Fruit fly (Drosophila melanogaster) whole organism, embryonic: ENCODE measurements around the gene Usp14.

Experiments
- Atf-2 ChIP-seq: fragments of 200-800 bp; sonication (Bioruptor generic); optimal IDR thresholded peaks from 2 replicates; lab custom pipeline; 2016; ENCODE audit warnings: missing biosample characterization, missing genetic modification characterization
- Bgb ChIP-seq: fragments of 200-800 bp; sonication (Bioruptor generic); IDR thresholded peaks from 2 replicates; pipeline ENCODE4 v1.3.6; 2022; ENCODE audit warnings: missing biosample characterization, missing genetic modification characterization; ENCODE audit not compliant: partially characterized antibody
- CG10274 ChIP-seq: fragments of 200-800 bp; sonication (Bioruptor generic); optimal IDR thresholded peaks from 3 replicates; lab custom pipeline; 2017; ENCODE audit warnings: missing biosample characterization, mild to moderate bottlenecking, missing genetic modification characterization
- CG10431 ChIP-seq: fragments of 200-800 bp; sonication (Bioruptor generic); optimal IDR thresholded peaks from 3 replicates; lab custom pipeline; 2018; ENCODE audit warnings: missing biosample characterization, mild to moderate bottlenecking, missing genetic modification characterization
- CG10543 ChIP-seq: fragments of 200-800 bp; sonication (Bioruptor generic); optimal IDR thresholded peaks from 3 replicates; lab custom pipeline; 2017; ENCODE audit warnings: missing biosample characterization, mild to moderate bottlenecking, missing genetic modification characterization, moderate library complexity
- CG12071 ChIP-seq: fragments of 200-800 bp; sonication (Bioruptor generic); optimal IDR thresholded peaks from 3 replicates; lab custom pipeline; 2018; ENCODE audit warnings: missing biosample characterization, mild to moderate bottlenecking, missing genetic modification characterization
- CG12219 ChIP-seq: fragments of 200-800 bp; sonication (Bioruptor generic); optimal IDR thresholded peaks from 3 replicates; lab custom pipeline; 2018; ENCODE audit warnings: missing biosample characterization, mild to moderate bottlenecking, missing genetic modification characterization
- CG12391 ChIP-seq: fragments of 200-800 bp; sonication (Bioruptor generic); optimal IDR thresholded peaks from 3 replicates; lab custom pipeline; 2018; ENCODE audit warnings: missing biosample characterization, mild to moderate bottlenecking, missing genetic modification characterization, moderate library complexity
- CG13123 ChIP-seq: fragments of 200-800 bp; sonication (Bioruptor generic); optimal IDR thresholded peaks from 2 replicates; lab custom pipeline; 2016; ENCODE audit warnings: missing biosample characterization, missing genetic modification characterization
- CG14667 ChIP-seq: fragments of 200-800 bp; sonication (Bioruptor generic); IDR thresholded peaks from 2 replicates; pipeline ENCODE4 v1.3.6; 2022; ENCODE audit warnings: missing biosample characterization, missing genetic modification characterization
- CG15073 ChIP-seq: fragments of 200-800 bp; sonication (Bioruptor generic); optimal IDR thresholded peaks from 2 replicates; lab custom pipeline; 2016; ENCODE audit warnings: missing biosample characterization, missing genetic modification characterization
- CG1602 ChIP-seq: fragments of 200-800 bp; sonication (Bioruptor generic); optimal IDR thresholded peaks from 3 replicates; lab custom pipeline; 2016; ENCODE audit warnings: missing biosample characterization, missing genetic modification characterization
- CG17612 ChIP-seq: fragments of 200-800 bp; sonication (Bioruptor generic); IDR thresholded peaks from 2 replicates; pipeline ENCODE4 v1.3.6; 2022; ENCODE audit warnings: missing biosample characterization, missing genetic modification characterization
- CG2120 ChIP-seq: fragments of 200-800 bp; sonication (Bioruptor generic); optimal IDR thresholded peaks from 3 replicates; lab custom pipeline; 2016; ENCODE audit warnings: missing biosample characterization, missing genetic modification characterization
- CG30020 ChIP-seq: fragments of 200-800 bp; optimal IDR thresholded peaks from 2 replicates; lab custom pipeline; 2019; ENCODE audit warnings: missing biosample characterization, mild to moderate bottlenecking, missing genetic modification characterization, moderate library complexity
- CG30403 ChIP-seq: fragments of 200-800 bp; sonication (Bioruptor generic); optimal IDR thresholded peaks from 3 replicates; lab custom pipeline; 2016; ENCODE audit warnings: missing biosample characterization, missing genetic modification characterization
- CG33213 ChIP-seq: fragments of 200-800 bp; sonication (Bioruptor generic); optimal IDR thresholded peaks from 3 replicates; lab custom pipeline; 2016; ENCODE audit warnings: missing biosample characterization, missing genetic modification characterization
- CG4617 ChIP-seq: fragments of 200-800 bp; sonication (Bioruptor generic); optimal IDR thresholded peaks from 3 replicates; lab custom pipeline; 2016; ENCODE audit warnings: missing biosample characterization, missing genetic modification characterization, borderline replicate concordance
- CG5180 ChIP-seq: fragments of 200-800 bp; sonication (Bioruptor generic); optimal IDR thresholded peaks from 3 replicates; lab custom pipeline; 2017; ENCODE audit warnings: missing biosample characterization, missing genetic modification characterization, mild to moderate bottlenecking, moderate library complexity, missing genetic modification reagents
- CG8388 ChIP-seq: fragments of 200-800 bp; sonication (Bioruptor generic); optimal IDR thresholded peaks from 2 replicates; lab custom pipeline; 2019; ENCODE audit warnings: missing biosample characterization, mild to moderate bottlenecking, missing genetic modification characterization, moderate library complexity
- CG9932 ChIP-seq: fragments of 200-800 bp; sonication (Bioruptor generic); IDR thresholded peaks from 2 replicates; pipeline ENCODE4 v1.3.6; 2022; ENCODE audit warnings: missing biosample characterization, missing genetic modification characterization
- CTCF ChIP-seq: fragments of 200-800 bp; sonication (Bioruptor generic); optimal IDR thresholded peaks from 2 replicates; lab custom pipeline; 2017; ENCODE audit warnings: missing biosample characterization, mild to moderate bottlenecking, missing genetic modification characterization, moderate library complexity
- CrebB ChIP-seq: fragments of 200-800 bp; sonication (Bioruptor generic); optimal IDR thresholded peaks from 3 replicates; lab custom pipeline; 2018; ENCODE audit warnings: missing biosample characterization, mild to moderate bottlenecking, missing genetic modification characterization
- Doc2 ChIP-seq: fragments of 200-800 bp; sonication (Bioruptor generic); IDR thresholded peaks from 2 replicates; pipeline ENCODE4 v1.3.6; 2022; ENCODE audit warnings: missing biosample characterization, missing genetic modification characterization
- E2f1 ChIP-seq: fragments of 200-800 bp; sonication (Bioruptor generic); IDR thresholded peaks from 2 replicates; pipeline ENCODE4 v1.3.6; 2022; ENCODE audit warnings: missing biosample characterization, missing genetic modification characterization
- Hey ChIP-seq: fragments of 200-800 bp; sonication (Bioruptor generic); optimal IDR thresholded peaks from 3 replicates; lab custom pipeline; 2018; ENCODE audit warnings: missing biosample characterization, mild to moderate bottlenecking, missing genetic modification characterization
- HmgZ ChIP-seq: fragments of 200-800 bp; sonication (Bioruptor generic); optimal IDR thresholded peaks from 2 replicates; lab custom pipeline; 2018; ENCODE audit warnings: missing biosample characterization, mild to moderate bottlenecking, missing genetic modification characterization
- Hr3 ChIP-seq: fragments of 200-800 bp; sonication (Bioruptor generic); optimal IDR thresholded peaks from 3 replicates; lab custom pipeline; 2016; ENCODE audit warnings: missing biosample characterization, missing genetic modification characterization
- Med ChIP-seq: fragments of 200-800 bp; sonication (Bioruptor generic); peaks from one replicate; lab custom pipeline; 2016; ENCODE audit warnings: missing biosample characterization, missing genetic modification characterization, mild to moderate bottlenecking, inconsistent platforms, moderate library complexity
- Mes4 ChIP-seq: fragments of 200-800 bp; sonication (Bioruptor generic); optimal IDR thresholded peaks from 2 replicates; lab custom pipeline; 2016; ENCODE audit warnings: missing biosample characterization, missing genetic modification characterization
- Nf-YC ChIP-seq: fragments of 200-800 bp; optimal IDR thresholded peaks from 3 replicates; lab custom pipeline; 2019; ENCODE audit warnings: missing biosample characterization, mild to moderate bottlenecking, missing genetic modification characterization, moderate library complexity
- Rx ChIP-seq: fragments of 200-800 bp; sonication (Bioruptor generic); IDR thresholded peaks from 2 replicates; pipeline ENCODE4 v1.3.6; 2022; ENCODE audit warnings: missing biosample characterization, missing genetic modification characterization
- Sry-δ ChIP-seq: fragments of 200-800 bp; sonication (Bioruptor generic); optimal IDR thresholded peaks from 2 replicates; lab custom pipeline; 2016; ENCODE audit warnings: missing biosample characterization, missing genetic modification characterization
- al ChIP-seq: fragments of 200-800 bp; sonication (Bioruptor generic); IDR thresholded peaks from 2 replicates; pipeline ENCODE4 v1.3.6; 2022; ENCODE audit warnings: missing biosample characterization, missing genetic modification characterization
- ase ChIP-seq: fragments of 200-800 bp; sonication (Bioruptor generic); IDR thresholded peaks from 3 replicates; pipeline ENCODE4 v1.3.6; 2022; ENCODE audit warnings: missing biosample characterization, missing genetic modification characterization
- cad ChIP-seq: fragments of >200 bp; optimal IDR thresholded peaks from 2 replicates; lab custom pipeline; 2017; ENCODE audit warnings: missing biosample characterization, missing genetic modification characterization
- cato ChIP-seq: fragments of 200-800 bp; sonication (Bioruptor generic); optimal IDR thresholded peaks from 2 replicates; lab custom pipeline; 2016; ENCODE audit warnings: missing biosample characterization, missing genetic modification characterization, borderline replicate concordance
- cwo ChIP-seq: fragments of 200-800 bp; sonication (Bioruptor generic); optimal IDR thresholded peaks from 3 replicates; lab custom pipeline; 2017; ENCODE audit warnings: missing biosample characterization, missing genetic modification characterization, mild to moderate bottlenecking, moderate library complexity, missing genetic modification reagents
- esg ChIP-seq: fragments of 200-800 bp; sonication (Bioruptor generic); conservative IDR thresholded peaks from 2 replicates; pipeline ENCODE4 v1.3.6; 2022; ENCODE audit warnings: missing biosample characterization, missing genetic modification characterization
- fd102C ChIP-seq: fragments of 200-800 bp; sonication (Bioruptor generic); optimal IDR thresholded peaks from 2 replicates; lab custom pipeline; 2018; ENCODE audit warnings: missing biosample characterization, mild to moderate bottlenecking, missing genetic modification characterization, moderate library complexity
- fu2 ChIP-seq: fragments of 200-800 bp; sonication (Bioruptor generic); optimal IDR thresholded peaks from 2 replicates; lab custom pipeline; 2016; ENCODE audit warnings: missing biosample characterization, missing genetic modification characterization
- jing ChIP-seq: fragments of 200-800 bp; sonication (Bioruptor generic); optimal IDR thresholded peaks from 2 replicates; lab custom pipeline; 2018; ENCODE audit warnings: missing biosample characterization, mild to moderate bottlenecking, missing genetic modification characterization
- lola ChIP-seq, 3 experiments: fragments of >200 bp in 2 of 3; fragments of 200-800 bp in 1 of 3; sonication (Bioruptor generic) in 1 of 3; optimal IDR thresholded peaks; 2 replicates each; lab custom pipeline; 2017 to 2019; ENCODE audit warnings: missing biosample characterization in 3 of 3, missing genetic modification characterization in 3 of 3, mild to moderate bottlenecking in 1 of 3, moderate library complexity in 1 of 3
- mld ChIP-seq: fragments of 200-800 bp; sonication (Bioruptor generic); IDR thresholded peaks from 3 replicates; pipeline ENCODE4 v1.3.6; 2022; ENCODE audit warnings: missing biosample characterization, missing genetic modification characterization; ENCODE audit not compliant: partially characterized antibody
- org-1 ChIP-seq: fragments of 200-800 bp; sonication (Bioruptor generic); optimal IDR thresholded peaks from 2 replicates; lab custom pipeline; 2017; ENCODE audit warnings: missing biosample characterization, missing genetic modification characterization
- pb ChIP-seq: fragments of 200-800 bp; sonication (Bioruptor generic); optimal IDR thresholded peaks from 3 replicates; lab custom pipeline; 2016; ENCODE audit warnings: missing biosample characterization, missing genetic modification characterization
- ssp ChIP-seq: fragments of 200-800 bp; sonication (Bioruptor generic); IDR thresholded peaks from 2 replicates; pipeline ENCODE4 v1.3.6; 2022; ENCODE audit warnings: missing biosample characterization, missing genetic modification characterization
- sug ChIP-seq: fragments of 200-800 bp; optimal IDR thresholded peaks from 2 replicates; lab custom pipeline; 2019; ENCODE audit warnings: missing biosample characterization, mild to moderate bottlenecking, missing genetic modification characterization, moderate library complexity
- tll ChIP-seq, 2 experiments: fragments of 200-800 bp in 1 of 2; fragments of >200 bp in 1 of 2; sonication (Bioruptor generic) in 1 of 2; optimal IDR thresholded peaks; 2 replicates each; lab custom pipeline; 2017 to 2019; ENCODE audit warnings: missing biosample characterization in 2 of 2, missing genetic modification characterization in 2 of 2, mild to moderate bottlenecking in 1 of 2, moderate library complexity in 1 of 2
- vvl ChIP-seq: fragments of 200-800 bp; sonication (Bioruptor generic); IDR thresholded peaks from 2 replicates; pipeline ENCODE4 v1.3.6; 2022; ENCODE audit warnings: missing biosample characterization, missing genetic modification characterization
- z ChIP-seq: fragments of 200-800 bp; sonication (Bioruptor generic); IDR thresholded peaks from 3 replicates; pipeline ENCODE4 v1.3.6; 2022; ENCODE audit warnings: missing biosample characterization, missing genetic modification characterization
- zfh2 ChIP-seq: fragments of 200-800 bp; sonication (Bioruptor generic); optimal IDR thresholded peaks from 2 replicates; lab custom pipeline; 2016; ENCODE audit warnings: missing biosample characterization, missing genetic modification characterization

The Usp14 gene

dm6 chr2L:10341405-10341804 lies 27.2 kb upstream of the Usp14 start, which contains the start of gene CG31715 (continued):
- no peak for TF ChIP-seq CG33213 (GFP tag; lab: Kevin White, UChicago)
- peak; percentile 73 for TF ChIP-seq Sry-δ
- no peak for TF ChIP-seq HmgZ (tag; lab: Kevin White, UChicago)
- no peak for TF ChIP-seq CG17612 (GFP tag; lab: Robert Waterston, UW)
- peak; percentile 15 for TF ChIP-seq sug (tag; lab: Kevin White, UChicago)
- TF ChIP-seq CG12391 (tag; lab: Kevin White, UChicago) = peak; percentile 54
- no peak for TF ChIP-seq jing (GFP tag; lab: Kevin White, UChicago)
- TF ChIP-seq fd102C (GFP tag; lab: Kevin White, UChicago) = no peak
- TF ChIP-seq CG30020 (tag; lab: Kevin White, UChicago) = peak; percentile 78
- TF ChIP-seq Hr3 (GFP tag; lab: Kevin White, UChicago) = peak; percentile 37
- no peak for TF ChIP-seq CG14667
- no peak; the same call in 1 of the 2 replicates for TF ChIP-seq CG9932 (GFP tag; lab: Robert Waterston, UW)
- TF ChIP-seq org-1 (GFP tag; lab: Kevin White, UChicago) = no peak
- no peak for TF ChIP-seq mld
- no peak for TF ChIP-seq tll (GFP tag; optimal IDR thresholded peaks at IDR 0.05; lab: Kevin White, UChicago)
- no peak for TF ChIP-seq zfh2 (GFP tag; lab: Kevin White, UChicago)
- no peak for TF ChIP-seq ssp (GFP tag; lab: Robert Waterston, UW)
- TF ChIP-seq CG15073 = no peak
- TF ChIP-seq Bgb (GFP tag; lab: Robert Waterston, UW) = peak; percentile 41; the same call in 1 of the 2 replicates
- peak; percentile 23 for TF ChIP-seq CG2120
- TF ChIP-seq CG10274 (GFP tag; lab: Kevin White, UChicago) = no peak
- no peak for TF ChIP-seq E2f1 (GFP tag; lab: Robert Waterston, UW)
- TF ChIP-seq lola (GFP tag; optimal IDR thresholded peaks at IDR 0.05; lab: Kevin White, UChicago) = no peak
- no peak for TF ChIP-seq CTCF (GFP tag; lab: Kevin White, UChicago)
- TF ChIP-seq vvl = peak; percentile 48; the same call in 1 of the 2 replicates
- no peak for TF ChIP-seq fu2
- peak; percentile 16 for TF ChIP-seq CG30403
- TF ChIP-seq CG8388 = peak; percentile 99
- TF ChIP-seq CG13123 = no peak
- no peak for TF ChIP-seq CG1602 (GFP tag; lab: Kevin White, UChicago)
- TF ChIP-seq CG12219 = no peak
- TF ChIP-seq CrebB (tag; lab: Kevin White, UChicago) = no peak
- TF ChIP-seq CG4617 (GFP tag; lab: Kevin White, UChicago) = no peak
- TF ChIP-seq cad (GFP tag; lab: Kevin White, UChicago) = no peak
- TF ChIP-seq CG5180 (GFP tag; lab: Kevin White, UChicago) = no peak
- no peak for TF ChIP-seq cwo
- TF ChIP-seq z (GFP tag; lab: Robert Waterston, UW) = no peak
- no peak for TF ChIP-seq Doc2 (GFP tag; lab: Robert Waterston, UW)
- TF ChIP-seq CG10543 (GFP tag; lab: Kevin White, UChicago) = no peak
- no peak for TF ChIP-seq Hey
- no peak for TF ChIP-seq Atf-2 (GFP tag; lab: Kevin White, UChicago)
- peak; percentile 79 for TF ChIP-seq Med (GFP tag; lab: Kevin White, UChicago)
- no peak for TF ChIP-seq pb (GFP tag; lab: Kevin White, UChicago)
- TF ChIP-seq al = no peak
- TF ChIP-seq CG10431 (GFP tag; lab: Kevin White, UChicago) = no peak
- TF ChIP-seq ase (GFP tag; lab: Robert Waterston, UW) = no peak
- TF ChIP-seq Nf-YC = peak; percentile 14
- TF ChIP-seq CG12071 (GFP tag; lab: Kevin White, UChicago) = no peak
- 0 out of 2 replicates have a peak, but pooled peaks have one; percentile 11 for TF ChIP-seq esg (GFP tag; lab: Robert Waterston, UW)
- no peak for TF ChIP-seq Mes4 (GFP tag; lab: Kevin White, UChicago)
- TF ChIP-seq cato (GFP tag; lab: Kevin White, UChicago) = no peak
- TF ChIP-seq Rx (GFP tag; lab: Robert Waterston, UW) = no peak
